Worm (Caenorhabditis elegans) whole organism, mixed stage, embryonic: ENCODE data around the gene C15F1.2.

ENCODE experiments used
- bed-3 ChIP-seq: fragments of 200-800 bp; sonication (Bioruptor generic); optimal IDR thresholded peaks from 3 replicates; lab custom pipeline; 2018; ENCODE audit warnings: mild to moderate bottlenecking, missing genetic modification characterization, moderate library complexity, missing compliant biosample characterization
- ceh-43 ChIP-seq: fragments of 200-800 bp; sonication (Bioruptor generic); optimal IDR thresholded peaks from 2 replicates; lab custom pipeline; 2018; ENCODE audit warnings: mild to moderate bottlenecking, missing genetic modification characterization, moderate library complexity, missing compliant biosample characterization
- ces-1 ChIP-seq: fragments of 150-350 bp; optimal IDR thresholded peaks from 2 replicates; lab custom pipeline; 2014; ENCODE audit warnings: missing biosample characterization, missing genetic modification reagents, missing genetic modification characterization
- drap-1 ChIP-seq: fragments of 200-800 bp; sonication (Bioruptor generic); optimal IDR thresholded peaks from 3 replicates; lab custom pipeline; 2018; ENCODE audit warnings: mild to moderate bottlenecking, missing genetic modification characterization, missing compliant biosample characterization
- elt-1 ChIP-seq: sonication (generic microtip); optimal IDR thresholded peaks from 2 replicates; lab custom pipeline; 2017; ENCODE audit warnings: missing genetic modification characterization, mild to moderate bottlenecking, missing compliant biosample characterization, antibody characterized with exemption, moderate library complexity, borderline replicate concordance; ENCODE audit not compliant: insufficient read depth
- elt-3 ChIP-seq: fragments of 150-350 bp; optimal IDR thresholded peaks from 2 replicates; lab custom pipeline; 2014; ENCODE audit warnings: missing biosample characterization, missing genetic modification characterization
- ham-2 ChIP-seq: fragments of 200-800 bp; sonication (Bioruptor generic); optimal IDR thresholded peaks from 2 replicates; lab custom pipeline; 2018; ENCODE audit warnings: mild to moderate bottlenecking, missing genetic modification characterization, missing compliant biosample characterization
- hlh-1 ChIP-seq: fragments of 150-350 bp; optimal IDR thresholded peaks from 2 replicates; lab custom pipeline; 2014; ENCODE audit warnings: missing biosample characterization, missing genetic modification reagents, missing genetic modification characterization
- lin-13 ChIP-seq: fragments of 150-350 bp; optimal IDR thresholded peaks from 2 replicates; lab custom pipeline; 2014; ENCODE audit warnings: missing biosample characterization, missing genetic modification characterization
- lin-32 ChIP-seq: fragments of 200-800 bp; sonication (Bioruptor generic); optimal IDR thresholded peaks from 2 replicates; lab custom pipeline; 2018; ENCODE audit warnings: mild to moderate bottlenecking, missing genetic modification characterization, missing compliant biosample characterization
- lsy-2 ChIP-seq: fragments of 150-350 bp; optimal IDR thresholded peaks from 2 replicates; lab custom pipeline; 2014; ENCODE audit warnings: missing biosample characterization, missing genetic modification characterization
- mep-1 ChIP-seq: fragments of 150-350 bp; optimal IDR thresholded peaks from 2 replicates; lab custom pipeline; 2017; ENCODE audit warnings: missing biosample characterization, missing genetic modification reagents, missing genetic modification characterization, inconsistent platforms
- nhr-12 ChIP-seq: fragments of 150-350 bp; optimal IDR thresholded peaks from 2 replicates; lab custom pipeline; 2014; ENCODE audit warnings: missing biosample characterization, missing genetic modification characterization
- nhr-2 ChIP-seq: fragments of 150-350 bp; optimal IDR thresholded peaks from 2 replicates; lab custom pipeline; 2014; ENCODE audit warnings: missing biosample characterization, missing genetic modification characterization
- nhr-28 ChIP-seq: fragments of 150-350 bp; optimal IDR thresholded peaks from 2 replicates; lab custom pipeline; 2014; ENCODE audit warnings: missing biosample characterization, missing genetic modification characterization
- nhr-76 ChIP-seq: sonication (generic microtip); optimal IDR thresholded peaks from 2 replicates; lab custom pipeline; 2017; ENCODE audit warnings: missing biosample characterization, missing genetic modification characterization
- pha-4 ChIP-seq: fragments of 150-350 bp; optimal IDR thresholded peaks from 2 replicates; lab custom pipeline; 2018; ENCODE audit warnings: missing biosample characterization, missing genetic modification reagents, missing genetic modification characterization
- snpc-4 ChIP-seq: fragments of 150-350 bp; optimal IDR thresholded peaks from 2 replicates; lab custom pipeline; 2014; ENCODE audit warnings: missing biosample characterization, missing genetic modification characterization
- sptf-1 ChIP-seq: sonication (generic microtip); optimal IDR thresholded peaks from 2 replicates; lab custom pipeline; 2017; ENCODE audit warnings: mild to moderate bottlenecking, missing genetic modification characterization, moderate library complexity, missing compliant biosample characterization
- unc-120 ChIP-seq: sonication (generic microtip); optimal IDR thresholded peaks from 2 replicates; lab custom pipeline; 2017; ENCODE audit warnings: missing genetic modification characterization, missing compliant biosample characterization; ENCODE audit not compliant: poor library complexity, severe bottlenecking
- unc-39 ChIP-seq: fragments of 150-350 bp; optimal IDR thresholded peaks from 2 replicates; lab custom pipeline; 2014; ENCODE audit warnings: missing biosample characterization, missing genetic modification characterization
- unc-62 ChIP-seq: fragments of 150-350 bp; optimal IDR thresholded peaks from 2 replicates; lab custom pipeline; 2014; ENCODE audit warnings: missing biosample characterization, missing genetic modification reagents, missing genetic modification characterization
- zip-8 ChIP-seq: fragments of 150-350 bp; optimal IDR thresholded peaks from 2 replicates; lab custom pipeline; 2014; ENCODE audit warnings: missing biosample characterization, missing genetic modification characterization

C15F1.2 gene

ce11 chrII:7024897-7025852 lies 45.4 kb downstream of the C15F1.2 start, which contains the start of gene znf-598:
znf-598 (plus strand) TSS chrII:7025802.
- TF ChIP-seq lsy-2, result peak; percentile 21
- no peak for TF ChIP-seq bed-3 (GFP tag; lab: Kevin White, UChicago)
- TF ChIP-seq nhr-28, result no peak
- TF ChIP-seq snpc-4 (tag; lab: Kevin White, UChicago), result no peak
- TF ChIP-seq elt-3 (tag; lab: Kevin White, UChicago), result no peak
- peak; percentile 65 for TF ChIP-seq pha-4 (tag; lab: Kevin White, UChicago)
- no peak for TF ChIP-seq nhr-76 (tag; lab: Kevin White, UChicago)
- no peak for TF ChIP-seq ces-1 (GFP tag; lab: Kevin White, UChicago)
- TF ChIP-seq mep-1, result peak; percentile 29
- peak; percentile 1 for TF ChIP-seq sptf-1
- TF ChIP-seq unc-39 (tag; lab: Kevin White, UChicago), result no peak
- no peak for TF ChIP-seq ceh-43 (GFP tag; lab: Kevin White, UChicago)
- TF ChIP-seq lin-13 (tag; lab: Kevin White, UChicago), result no peak
- TF ChIP-seq unc-62 (GFP tag; lab: Kevin White, UChicago), result no peak
- TF ChIP-seq drap-1 (GFP tag; lab: Kevin White, UChicago), result no peak

- no peak for TF ChIP-seq elt-3 (tag; lab: Kevin White, UChicago)
- no peak for TF ChIP-seq lin-32 (GFP tag; lab: Kevin White, UChicago)
- TF ChIP-seq drap-1 (GFP tag; lab: Kevin White, UChicago), result no peak
- no peak for TF ChIP-seq ham-2 (GFP tag; lab: Kevin White, UChicago)
- TF ChIP-seq snpc-4 (tag; lab: Kevin White, UChicago), result no peak
These were observed 49.8 kb downstream of the C15F1.2 start for ce11 chrII:7029524-7029923.

- no peak for TF ChIP-seq ham-2 (GFP tag; lab: Kevin White, UChicago)
- no peak for TF ChIP-seq unc-120
- no peak for TF ChIP-seq elt-1 (tag; lab: Kevin White, UChicago)
These were observed 51.5 kb downstream of the C15F1.2 start for ce11 chrII:7031137-7031697.

ce11 chrII:7037659-7038342 lies 58.0 kb downstream of the C15F1.2 start, which contains the start of gene cin-4:
cin-4 (plus strand) TSS chrII:7038292.
- no peak for TF ChIP-seq snpc-4 (tag; lab: Kevin White, UChicago)
- TF ChIP-seq ceh-43 (GFP tag; lab: Kevin White, UChicago), result no peak
- no peak for TF ChIP-seq ham-2 (GFP tag; lab: Kevin White, UChicago)
- TF ChIP-seq nhr-76 (tag; lab: Kevin White, UChicago), result no peak
- TF ChIP-seq nhr-2 (tag; lab: Kevin White, UChicago), result no peak
- no peak for TF ChIP-seq zip-8 (tag; lab: Kevin White, UChicago)
- no peak for TF ChIP-seq pha-4 (tag; lab: Kevin White, UChicago)
- TF ChIP-seq nhr-12 (tag; lab: Kevin White, UChicago), result no peak
- no peak for TF ChIP-seq hlh-1 (tag; lab: Kevin White, UChicago)
- no peak for TF ChIP-seq unc-120
